Worm (Caenorhabditis elegans): ENCODE data around the gene exc-15.

DNA sequence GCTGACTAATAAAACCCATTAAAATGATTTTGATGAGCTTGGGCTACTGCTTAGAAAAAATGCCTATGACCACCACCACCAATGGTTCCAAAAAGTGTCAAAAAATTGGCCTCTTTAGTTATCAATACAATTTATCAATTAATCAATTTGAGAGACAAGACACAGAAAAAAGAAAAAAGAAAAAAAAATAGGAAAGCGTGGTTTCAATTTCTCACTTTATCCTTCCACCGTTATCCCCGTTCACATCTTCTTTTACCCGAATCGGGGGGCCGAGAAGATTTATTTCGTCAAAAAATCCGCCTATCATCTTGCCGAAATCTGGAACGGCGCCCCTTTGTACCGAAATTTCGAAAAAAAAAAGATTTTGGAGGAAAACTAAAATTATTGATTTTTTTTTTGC lies 17.4 kb downstream of the exc-15 start:
- TF ChIP-seq ets-4 (tag; optimal IDR thresholded peaks at IDR 0.05) (no peak), sox-4 (tag; optimal IDR thresholded peaks at IDR 0.05) (no peak), pag-3 (tag; optimal IDR thresholded peaks at IDR 0.05; ENCODE audit: borderline replicate concordance) (no peak), pax-1 (tag; optimal IDR thresholded peaks at IDR 0.05) (no peak), nfya-1 (tag; optimal IDR thresholded peaks at IDR 0.05) (no peak), pat-9 (tag; optimal IDR thresholded peaks at IDR 0.05) (no peak), hlh-30 (tag; optimal IDR thresholded peaks at IDR 0.05; ENCODE audit: insufficient read depth) (no peak), T23F11.4 (GFP tag; optimal IDR thresholded peaks at IDR 0.05) (no peak), elt-2 (tag; optimal IDR thresholded peaks at IDR 0.05) (no peak), F13H6.1 (tag; optimal IDR thresholded peaks at IDR 0.05) (no peak), ama-1 (optimal IDR thresholded peaks at IDR 0.05) (no peak), hlh-6 (tag; optimal IDR thresholded peaks at IDR 0.05) (no peak)
